Worm (Caenorhabditis elegans): ENCODE data around the gene selt-1.2.

selt-1.2 gene

DNA sequence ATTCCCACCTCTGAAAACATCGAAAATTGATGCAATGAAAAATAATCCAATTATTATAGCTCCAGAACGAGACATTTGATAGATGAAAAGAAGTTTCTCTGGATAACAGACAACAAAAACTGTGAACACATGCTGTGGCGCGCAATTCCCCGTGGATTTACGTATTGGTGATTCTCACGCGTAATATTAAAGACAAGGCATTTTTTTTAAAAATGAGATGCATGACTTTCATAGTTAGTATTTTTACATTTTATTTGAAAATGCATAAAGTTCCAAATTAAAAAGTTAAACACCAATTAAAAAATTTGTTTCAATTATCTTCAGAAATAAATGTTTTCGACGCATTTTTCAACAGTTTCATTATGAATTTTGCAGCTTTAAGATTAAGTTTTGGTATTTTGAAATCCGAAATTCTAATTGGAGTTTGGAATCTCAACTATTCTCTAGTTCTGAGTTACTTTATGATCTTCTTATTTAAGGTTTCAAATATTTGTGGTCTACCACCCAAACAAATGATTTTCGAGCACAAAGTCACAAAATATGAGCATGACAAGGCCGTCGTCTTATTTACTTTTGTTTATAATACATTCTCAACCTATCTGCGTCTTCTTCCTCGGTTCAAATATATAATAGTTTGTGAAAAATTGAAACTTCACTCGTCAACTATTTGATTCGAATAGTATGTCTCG is at the start of gene selt-1.2, which contains the start of gene F28H7.2:
selt-1.2 (minus strand) TSS at position 101 of the 689 bp plus-strand sequence.
F28H7.2 (plus strand) TSS at position 639 of the 689 bp plus-strand sequence.
- TF ChIP-seq pqm-1 (tag; optimal IDR thresholded peaks at IDR 0.05): peak; percentile 40
- TF ChIP-seq hmg-11 (tag; optimal IDR thresholded peaks at IDR 0.05): no peak

ce11 chrV:10795494-10795893 is 48.3 kb upstream of the selt-1.2 start, which contains the start of gene D1054.19:
Gene D1054.19, plus strand, starts transcription at chrV:10795794.
- TF ChIP-seq hmg-11 (tag; optimal IDR thresholded peaks at IDR 0.05): no peak
- TF ChIP-seq pqm-1 (tag; optimal IDR thresholded peaks at IDR 0.05): no peak

DNA sequence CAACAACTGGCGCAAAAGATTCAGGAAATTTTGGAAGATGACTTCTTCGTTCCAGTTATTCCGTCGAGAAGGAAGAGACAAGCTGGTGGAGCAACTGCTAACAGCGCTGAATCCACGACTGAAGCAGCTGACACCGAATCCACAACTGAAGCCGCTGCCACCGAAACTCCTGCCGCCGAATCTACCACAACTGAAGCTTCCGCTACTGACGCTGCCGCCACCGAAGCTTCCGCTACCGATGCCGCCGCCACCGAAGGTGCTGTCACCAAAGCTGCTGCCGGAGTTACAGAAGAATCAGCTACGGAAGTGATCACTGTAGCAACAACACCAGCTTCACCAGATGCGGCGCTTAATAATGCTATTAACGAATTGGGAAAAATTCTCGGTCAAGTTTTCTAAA is 47.3 kb upstream of the selt-1.2 start:
- no peak for TF ChIP-seq nhr-23 (tag; optimal IDR thresholded peaks at IDR 0.05)
- no peak for TF ChIP-seq mdl-1 (tag; optimal IDR thresholded peaks at IDR 0.05)
- no peak for TF ChIP-seq R02D3.7 (tag; optimal IDR thresholded peaks at IDR 0.05)
- TF ChIP-seq hmg-11 (tag; optimal IDR thresholded peaks at IDR 0.05): no peak
- TF ChIP-seq nhr-25 (tag; optimal IDR thresholded peaks at IDR 0.05): no peak
- no peak for TF ChIP-seq egl-5 (tag; optimal IDR thresholded peaks at IDR 0.05)
- no peak for TF ChIP-seq nhr-237 (tag; optimal IDR thresholded peaks at IDR 0.05)
- no peak for TF ChIP-seq lin-39 (tag; optimal IDR thresholded peaks at IDR 0.05)
- no peak for TF ChIP-seq eor-1 (tag; optimal IDR thresholded peaks at IDR 0.05)
- TF ChIP-seq ceh-82 (tag; optimal IDR thresholded peaks at IDR 0.05): no peak
- TF ChIP-seq lin-15B (tag; optimal IDR thresholded peaks at IDR 0.05): no peak
- TF ChIP-seq ztf-11 (tag; optimal IDR thresholded peaks at IDR 0.05): no peak
- TF ChIP-seq mml-1 (tag; optimal IDR thresholded peaks at IDR 0.05): no peak
- no peak for TF ChIP-seq snpc-4 (tag; optimal IDR thresholded peaks at IDR 0.05)
- TF ChIP-seq fkh-10 (GFP tag; optimal IDR thresholded peaks at IDR 0.05): no peak
- no peak for TF ChIP-seq unc-39 (tag; optimal IDR thresholded peaks at IDR 0.05)

- no peak for TF ChIP-seq elt-3 (tag; optimal IDR thresholded peaks at IDR 0.05)
- TF ChIP-seq nhr-23 (tag; optimal IDR thresholded peaks at IDR 0.05): no peak
- no peak for TF ChIP-seq nhr-77 (tag; optimal IDR thresholded peaks at IDR 0.05)
- TF ChIP-seq nhr-43 (tag; optimal IDR thresholded peaks at IDR 0.05; ENCODE audit: poor library complexity, severe bottlenecking): no peak
- TF ChIP-seq egl-5 (tag; optimal IDR thresholded peaks at IDR 0.05): no peak
- TF ChIP-seq nhr-67 (tag; optimal IDR thresholded peaks at IDR 0.05): no peak
- no peak for TF ChIP-seq unc-39 (tag; optimal IDR thresholded peaks at IDR 0.05)
- TF ChIP-seq eor-1 (tag; optimal IDR thresholded peaks at IDR 0.05): no peak
- TF ChIP-seq hmg-11 (tag; optimal IDR thresholded peaks at IDR 0.05): no peak
- no peak for TF ChIP-seq snpc-4 (tag; optimal IDR thresholded peaks at IDR 0.05)
- TF ChIP-seq ZK546.5 (tag; optimal IDR thresholded peaks at IDR 0.05): no peak
- no peak for TF ChIP-seq aly-2 (tag; optimal IDR thresholded peaks at IDR 0.05)
- TF ChIP-seq nfya-1 (tag; optimal IDR thresholded peaks at IDR 0.05; ENCODE audit: insufficient read depth): no peak
- TF ChIP-seq nhr-237 (tag; optimal IDR thresholded peaks at IDR 0.05): no peak
- TF ChIP-seq ama-1 (optimal IDR thresholded peaks at IDR 0.05): no peak
- TF ChIP-seq ceh-9 (tag; optimal IDR thresholded peaks at IDR 0.05): no peak
Observed at ce11 chrV:10793498-10793897, 46.3 kb upstream of the selt-1.2 start, which contains the start of gene ule-3. Gene ule-3, plus strand, starts transcription at chrV:10793798.

ce11 chrV:10792775-10793174 is 45.6 kb upstream of the selt-1.2 start, which contains the start of gene D1054.10:
Gene D1054.10, minus strand, starts transcription at chrV:10792875.
- TF ChIP-seq tbx-2 (tag; optimal IDR thresholded peaks at IDR 0.05): no peak
- TF ChIP-seq lsy-12 (tag; optimal IDR thresholded peaks at IDR 0.05): no peak
- no peak for TF ChIP-seq nhr-67 (tag; optimal IDR thresholded peaks at IDR 0.05)
- no peak for TF ChIP-seq ceh-28 (tag; optimal IDR thresholded peaks at IDR 0.05)
- TF ChIP-seq nhr-12 (tag; optimal IDR thresholded peaks at IDR 0.05): no peak
- TF ChIP-seq elt-1 (tag; optimal IDR thresholded peaks at IDR 0.05): no peak
- no peak for TF ChIP-seq mml-1 (tag; optimal IDR thresholded peaks at IDR 0.05)

DNA sequence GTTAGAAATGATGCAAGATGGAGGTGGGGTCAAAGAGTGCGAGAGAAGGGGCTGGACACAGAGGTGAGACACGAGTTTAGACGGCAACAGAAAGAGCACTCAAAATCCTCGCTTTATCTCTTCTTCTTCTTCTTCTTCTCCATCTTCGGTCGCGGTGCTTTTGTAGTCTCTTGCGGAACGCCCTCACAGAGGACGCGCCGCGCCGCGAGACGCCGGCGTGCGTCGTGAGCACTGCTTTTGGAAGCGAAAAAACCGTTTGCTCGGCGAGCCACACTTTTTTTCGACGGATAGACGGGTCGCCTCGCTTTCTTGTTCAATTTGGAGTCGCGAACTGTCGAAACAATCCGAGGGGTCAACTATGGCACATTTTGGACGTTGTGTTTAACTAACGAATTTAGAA is 43.8 kb upstream of the selt-1.2 start, which contains the start of gene D1054.9:
D1054.9 (minus strand) TSS at position 137 of the 400 bp plus-strand sequence.
- TF ChIP-seq nhr-25 (tag; optimal IDR thresholded peaks at IDR 0.05): no peak
- TF ChIP-seq skn-1 (tag; optimal IDR thresholded peaks at IDR 0.05): no peak
- no peak for TF ChIP-seq ceh-28 (tag; optimal IDR thresholded peaks at IDR 0.05)
- no peak for TF ChIP-seq snpc-4 (tag; optimal IDR thresholded peaks at IDR 0.05)
- TF ChIP-seq nhr-43 (tag; optimal IDR thresholded peaks at IDR 0.05; ENCODE audit: poor library complexity, severe bottlenecking): no peak
- TF ChIP-seq lsy-12 (tag; optimal IDR thresholded peaks at IDR 0.05): no peak
- TF ChIP-seq pha-4 (tag; optimal IDR thresholded peaks at IDR 0.05): no peak
- no peak for TF ChIP-seq ceh-82 (tag; optimal IDR thresholded peaks at IDR 0.05)
- TF ChIP-seq eor-1 (tag; optimal IDR thresholded peaks at IDR 0.05): no peak
- TF ChIP-seq nhr-67 (tag; optimal IDR thresholded peaks at IDR 0.05): no peak
- TF ChIP-seq unc-62 (GFP tag; optimal IDR thresholded peaks at IDR 0.05): no peak
- TF ChIP-seq mdl-1 (tag; optimal IDR thresholded peaks at IDR 0.05): no peak
- no peak for TF ChIP-seq ztf-11 (tag; optimal IDR thresholded peaks at IDR 0.05)
- no peak for TF ChIP-seq pqm-1 (tag; optimal IDR thresholded peaks at IDR 0.05)
- no peak for TF ChIP-seq egl-5 (tag; optimal IDR thresholded peaks at IDR 0.05)
- TF ChIP-seq fkh-2 (tag; optimal IDR thresholded peaks at IDR 0.05): no peak
- TF ChIP-seq jun-1 (tag; optimal IDR thresholded peaks at IDR 0.05): no peak
- no peak for TF ChIP-seq fos-1 (tag; optimal IDR thresholded peaks at IDR 0.05)
- TF ChIP-seq nhr-76 (tag; optimal IDR thresholded peaks at IDR 0.05): no peak

Data from whole organism, L3 larva.